Fruit fly (Drosophila melanogaster) whole organism, embryonic: ENCODE measurements around the gene Ak3.

Experiments used
- Adf1 ChIP-seq: fragments of 200-800 bp; sonication (Bioruptor generic); IDR thresholded peaks from 2 replicates; pipeline ENCODE4 v1.3.6; 2022; ENCODE audit warnings: missing biosample characterization, missing genetic modification characterization
- Awh ChIP-seq: fragments of 200-800 bp; sonication (Bioruptor generic); IDR thresholded peaks from 2 replicates; pipeline ENCODE4, ENCODE4 v1.3.6; 2022; ENCODE audit warnings: missing biosample characterization, missing genetic modification characterization
- B-H2 ChIP-seq: fragments of 200-800 bp; sonication (Bioruptor generic); optimal IDR thresholded peaks from 2 replicates; lab custom pipeline; 2018; ENCODE audit warnings: missing biosample characterization, mild to moderate bottlenecking, missing genetic modification characterization
- CG10274 ChIP-seq: fragments of 200-800 bp; sonication (Bioruptor generic); optimal IDR thresholded peaks from 3 replicates; lab custom pipeline; 2017; ENCODE audit warnings: missing biosample characterization, mild to moderate bottlenecking, missing genetic modification characterization
- CG11723 ChIP-seq: fragments of 200-800 bp; sonication (Bioruptor generic); optimal IDR thresholded peaks from 2 replicates; lab custom pipeline; 2017; ENCODE audit warnings: missing biosample characterization, mild to moderate bottlenecking, missing genetic modification characterization
- CG13123 ChIP-seq: fragments of 200-800 bp; sonication (Bioruptor generic); optimal IDR thresholded peaks from 2 replicates; lab custom pipeline; 2016; ENCODE audit warnings: missing biosample characterization, missing genetic modification characterization
- CG13424 ChIP-seq: fragments of 200-800 bp; sonication (Bioruptor generic); optimal IDR thresholded peaks from 2 replicates; lab custom pipeline; 2019; ENCODE audit warnings: missing biosample characterization, mild to moderate bottlenecking, missing genetic modification characterization, moderate library complexity
- CG16815 ChIP-seq: fragments of 200-800 bp; sonication (Bioruptor generic); optimal IDR thresholded peaks from 3 replicates; lab custom pipeline; 2017; ENCODE audit warnings: missing biosample characterization, mild to moderate bottlenecking, missing genetic modification characterization
- CG18599 ChIP-seq: fragments of 200-800 bp; sonication (Bioruptor generic); optimal IDR thresholded peaks from 3 replicates; lab custom pipeline; 2017; ENCODE audit warnings: missing biosample characterization, missing genetic modification characterization, mild to moderate bottlenecking, moderate library complexity, missing genetic modification reagents
- CG18764 ChIP-seq: fragments of 200-800 bp; sonication (Bioruptor generic); optimal IDR thresholded peaks from 3 replicates; lab custom pipeline; 2016; ENCODE audit warnings: missing biosample characterization, missing genetic modification characterization
- CG2199 ChIP-seq: fragments of 200-800 bp; sonication (Bioruptor generic); IDR thresholded peaks from 3 replicates; pipeline ENCODE4 v1.3.6; 2022; ENCODE audit warnings: missing biosample characterization, missing genetic modification characterization
- CG30431 ChIP-seq: fragments of 200-800 bp; sonication (Bioruptor generic); optimal IDR thresholded peaks from 2 replicates; lab custom pipeline; 2017; ENCODE audit warnings: missing biosample characterization, missing genetic modification characterization
- CG31365 ChIP-seq: fragments of 200-800 bp; sonication (Bioruptor generic); optimal IDR thresholded peaks from 2 replicates; lab custom pipeline; 2018; ENCODE audit warnings: missing biosample characterization, mild to moderate bottlenecking, missing genetic modification characterization
- CG33213 ChIP-seq: fragments of 200-800 bp; sonication (Bioruptor generic); optimal IDR thresholded peaks from 3 replicates; lab custom pipeline; 2016; ENCODE audit warnings: missing biosample characterization, missing genetic modification characterization
- CG3407 ChIP-seq: fragments of 200-800 bp; sonication (Bioruptor generic); optimal IDR thresholded peaks from 2 replicates; lab custom pipeline; 2018; ENCODE audit warnings: missing biosample characterization, mild to moderate bottlenecking, missing genetic modification characterization
- CG4404 ChIP-seq: fragments of 200-800 bp; sonication (Bioruptor generic); IDR thresholded peaks from 2 replicates; pipeline ENCODE4 v1.3.6; 2022; ENCODE audit warnings: missing biosample characterization, missing genetic modification characterization
- CG9797 ChIP-seq: fragments of 200-800 bp; sonication (Bioruptor generic); optimal IDR thresholded peaks from 3 replicates; lab custom pipeline; 2018; ENCODE audit warnings: missing biosample characterization, mild to moderate bottlenecking, missing genetic modification characterization
- Ets97D ChIP-seq: fragments of 200-800 bp; sonication (Bioruptor generic); optimal IDR thresholded peaks from 3 replicates; lab custom pipeline; 2016; ENCODE audit warnings: missing biosample characterization, missing genetic modification characterization
- Fer3 ChIP-seq: fragments of 200-800 bp; sonication (Bioruptor generic); optimal IDR thresholded peaks from 2 replicates; lab custom pipeline; 2018; ENCODE audit warnings: missing biosample characterization, mild to moderate bottlenecking, missing genetic modification characterization, moderate library complexity
- GATAe ChIP-seq: fragments of 200-800 bp; sonication (Bioruptor generic); conservative IDR thresholded peaks from 2 replicates; pipeline ENCODE4 v1.3.6; 2022; ENCODE audit warnings: missing biosample characterization, missing genetic modification characterization
- Hey ChIP-seq: fragments of 200-800 bp; sonication (Bioruptor generic); optimal IDR thresholded peaks from 3 replicates; lab custom pipeline; 2018; ENCODE audit warnings: missing biosample characterization, mild to moderate bottlenecking, missing genetic modification characterization
- Hsf ChIP-seq: fragments of 200-800 bp; sonication (Bioruptor generic); optimal IDR thresholded peaks from 3 replicates; lab custom pipeline; 2016; ENCODE audit warnings: missing biosample characterization, missing genetic modification characterization
- MBD-R2 ChIP-seq: fragments of 200-800 bp; sonication (Bioruptor generic); IDR thresholded peaks from 2 replicates; pipeline ENCODE4 v1.3.6; 2022; ENCODE audit warnings: missing biosample characterization, missing genetic modification characterization
- Oli ChIP-seq: fragments of 200-800 bp; sonication (Bioruptor generic); optimal IDR thresholded peaks from 2 replicates; lab custom pipeline; 2018; ENCODE audit warnings: missing biosample characterization, mild to moderate bottlenecking, missing genetic modification characterization, moderate library complexity
- aop ChIP-seq: fragments of 200-800 bp; sonication (Bioruptor generic); IDR thresholded peaks from 2 replicates; pipeline ENCODE4 v1.3.6; 2022; ENCODE audit warnings: missing biosample characterization, missing genetic modification characterization
- ato ChIP-seq: fragments of 200-800 bp; sonication (Bioruptor generic); IDR thresholded peaks from 2 replicates; pipeline ENCODE4 v1.3.6; 2022; ENCODE audit warnings: missing biosample characterization, missing genetic modification characterization; ENCODE audit not compliant: partially characterized antibody
- btn ChIP-seq: fragments of 200-800 bp; sonication (Bioruptor generic); optimal IDR thresholded peaks from 2 replicates; lab custom pipeline; 2016; ENCODE audit warnings: missing biosample characterization, missing genetic modification characterization
- croc ChIP-seq: fragments of 200-800 bp; sonication (Bioruptor generic); conservative IDR thresholded peaks from 3 replicates; pipeline ENCODE4 v1.3.6; 2022; ENCODE audit warnings: missing biosample characterization, missing genetic modification characterization
- crp ChIP-seq, 2 experiments: fragments of 200-800 bp; sonication (Bioruptor generic); optimal IDR thresholded peaks; 2 replicates in 1 of 2; 3 replicates in 1 of 2; lab custom pipeline; 2017; ENCODE audit warnings: missing biosample characterization in 2 of 2, missing genetic modification characterization in 2 of 2, mild to moderate bottlenecking in 1 of 2, moderate library complexity in 1 of 2
- emc ChIP-seq: fragments of 200-800 bp; sonication (Bioruptor generic); optimal IDR thresholded peaks from 2 replicates; lab custom pipeline; 2016; ENCODE audit warnings: missing biosample characterization, missing genetic modification characterization
- fd102C ChIP-seq: fragments of 200-800 bp; sonication (Bioruptor generic); optimal IDR thresholded peaks from 2 replicates; lab custom pipeline; 2018; ENCODE audit warnings: missing biosample characterization, mild to moderate bottlenecking, missing genetic modification characterization, moderate library complexity
- gem ChIP-seq: fragments of 200-800 bp; sonication (Bioruptor generic); optimal IDR thresholded peaks from 2 replicates; lab custom pipeline; 2019; ENCODE audit warnings: missing biosample characterization, mild to moderate bottlenecking, missing genetic modification characterization, moderate library complexity
- hkb ChIP-seq, 2 experiments: fragments of 200-800 bp in 1 of 2; fragments of >200 bp in 1 of 2; sonication (Bioruptor generic) in 1 of 2; IDR thresholded peaks in 1 of 2; optimal IDR thresholded peaks in 1 of 2; 2 replicates each; pipeline versions ENCODE4 v1.3.6 to Lab custom; 2017 to 2022; ENCODE audit warnings: missing biosample characterization in 1 of 2, missing genetic modification characterization in 1 of 2
- kah ChIP-seq: fragments of 200-800 bp; sonication (Bioruptor generic); optimal IDR thresholded peaks from 2 replicates; lab custom pipeline; 2018; ENCODE audit warnings: missing biosample characterization, mild to moderate bottlenecking, missing genetic modification characterization
- knrl ChIP-seq: fragments of 200-800 bp; sonication (Bioruptor generic); IDR thresholded peaks from 3 replicates; pipeline ENCODE4 v1.3.6; 2022; ENCODE audit warnings: missing biosample characterization, missing genetic modification characterization; ENCODE audit not compliant: partially characterized antibody
- lmd ChIP-seq: fragments of 200-800 bp; sonication (Bioruptor generic); IDR thresholded peaks from 2 replicates; pipeline ENCODE4 v1.3.6; 2022; ENCODE audit warnings: missing biosample characterization, missing genetic modification characterization
- oc ChIP-seq: fragments of 200-800 bp; sonication (Bioruptor generic); optimal IDR thresholded peaks from 2 replicates; lab custom pipeline; 2018; ENCODE audit warnings: missing biosample characterization, mild to moderate bottlenecking, missing genetic modification characterization, moderate library complexity
- pan ChIP-seq, 4 experiments: fragments of >200 bp in 3 of 4; fragments of 200-800 bp in 1 of 4; sonication (Bioruptor generic) in 1 of 4; optimal IDR thresholded peaks in 3 of 4; IDR thresholded peaks in 1 of 4; 2 replicates each; pipeline versions ENCODE4 v1.3.6 to Lab custom; 2017 to 2022; ENCODE audit warnings: missing biosample characterization in 2 of 4, missing genetic modification characterization in 2 of 4, mixed read lengths in 1 of 4
- peb ChIP-seq: fragments of 200-800 bp; sonication (Bioruptor generic); IDR thresholded peaks from 2 replicates; pipeline ENCODE4 v1.3.6; 2022; ENCODE audit warnings: missing biosample characterization, missing genetic modification characterization
- scrt ChIP-seq: fragments of 200-800 bp; sonication (Bioruptor generic); optimal IDR thresholded peaks from 2 replicates; lab custom pipeline; 2018; ENCODE audit warnings: missing biosample characterization, mild to moderate bottlenecking, missing genetic modification characterization, moderate library complexity
- sima ChIP-seq: fragments of 200-800 bp; sonication (Bioruptor generic); optimal IDR thresholded peaks from 2 replicates; lab custom pipeline; 2016; ENCODE audit warnings: missing biosample characterization, missing genetic modification characterization
- slou ChIP-seq: fragments of 200-800 bp; sonication (Bioruptor generic); optimal IDR thresholded peaks from 3 replicates; lab custom pipeline; 2016; ENCODE audit warnings: missing biosample characterization, missing genetic modification characterization
- sob ChIP-seq: fragments of 200-800 bp; sonication (Bioruptor generic); IDR thresholded peaks from 2 replicates; pipeline ENCODE4 v1.3.6; 2022; ENCODE audit warnings: missing biosample characterization, missing genetic modification characterization
- stc ChIP-seq: fragments of 200-800 bp; sonication (Bioruptor generic); IDR thresholded peaks from 2 replicates; pipeline ENCODE4 v1.3.6; 2022; ENCODE audit warnings: missing biosample characterization, missing genetic modification characterization
- toy ChIP-seq: fragments of 200-800 bp; sonication (Bioruptor generic); IDR thresholded peaks from 2 replicates; pipeline ENCODE4 v1.3.6; 2022; ENCODE audit warnings: missing biosample characterization, missing genetic modification characterization
- ttk ChIP-seq: fragments of 200-800 bp; sonication (Bioruptor generic); IDR thresholded peaks from 2 replicates; pipeline ENCODE4 v2.1.2; 2022; ENCODE audit warnings: missing biosample characterization, missing genetic modification characterization
- wdn ChIP-seq: fragments of 200-800 bp; sonication (Bioruptor generic); IDR thresholded peaks from 2 replicates; pipeline ENCODE4 v1.3.6; 2022; ENCODE audit warnings: missing biosample characterization, missing genetic modification characterization
- zen ChIP-seq: fragments of 200-800 bp; sonication (Bioruptor generic); optimal IDR thresholded peaks from 3 replicates; lab custom pipeline; 2018; ENCODE audit warnings: missing biosample characterization, mild to moderate bottlenecking, missing genetic modification characterization, moderate library complexity
- zfh2 ChIP-seq: fragments of 200-800 bp; sonication (Bioruptor generic); optimal IDR thresholded peaks from 2 replicates; lab custom pipeline; 2016; ENCODE audit warnings: missing biosample characterization, missing genetic modification characterization

Ak3 gene

dm6 chr3R:10849515-10849973 lies 39.8 kb downstream of the Ak3 start, which contains the start of gene CG42394 (continued):
- peak; percentile 92 for TF ChIP-seq croc (GFP tag; lab: Robert Waterston, UW)
- no peak for TF ChIP-seq hkb (optimal IDR thresholded peaks at IDR 0.05; lab: Kevin White, UChicago)
- peak; percentile 97 for TF ChIP-seq hkb (GFP tag; IDR thresholded peaks at IDR 0.05; lab: Robert Waterston, UW)
- TF ChIP-seq wdn (GFP tag; lab: Robert Waterston, UW), result peak; percentile 85
- TF ChIP-seq pan (optimal IDR thresholded peaks at IDR 0.05; lab: Kevin White, UChicago), result no peak
- TF ChIP-seq pan (GFP tag; optimal IDR thresholded peaks at IDR 0.05 in 1 of 2, IDR thresholded peaks at IDR 0.05 in 1 of 2), result peak in 1 of 2 experiments; percentile 93
- TF ChIP-seq B-H2 (GFP tag; lab: Kevin White, UChicago), result no peak
- TF ChIP-seq fd102C (GFP tag; lab: Kevin White, UChicago), result peak; percentile 63
- TF ChIP-seq CG2199 (GFP tag; lab: Robert Waterston, UW), result peak; percentile 88; the same call in 2 of the 3 replicates
- peak; percentile 51 for TF ChIP-seq CG33213
- no peak for TF ChIP-seq ato
- peak; percentile 98 for TF ChIP-seq gem (tag; lab: Kevin White, UChicago)
- peak; percentile 84 for TF ChIP-seq slou
- TF ChIP-seq CG11723, result peak; percentile 90
- TF ChIP-seq Hey (tag; lab: Kevin White, UChicago), result peak; percentile 30
- TF ChIP-seq Fer3 (tag; lab: Kevin White, UChicago), result peak; percentile 95
- TF ChIP-seq CG18764, result peak; percentile 92
- TF ChIP-seq Ets97D, result peak; percentile 40
- peak in 1 of 2 experiments; percentile 51 for TF ChIP-seq crp (GFP tag; optimal IDR thresholded peaks at IDR 0.05; lab: Kevin White, UChicago)
- TF ChIP-seq CG13123 (GFP tag; lab: Kevin White, UChicago), result peak; percentile 85
- TF ChIP-seq Adf1 (GFP tag; lab: Robert Waterston, UW), result peak; percentile 82
- no peak for TF ChIP-seq sima (GFP tag; lab: Kevin White, UChicago)
- TF ChIP-seq Awh (GFP tag; lab: Robert Waterston, UW), result peak; percentile 91
- peak; percentile 78 for TF ChIP-seq peb (GFP tag; lab: Robert Waterston, UW)
- TF ChIP-seq CG4404 (GFP tag; lab: Robert Waterston, UW), result peak; percentile 90
- TF ChIP-seq toy (GFP tag; lab: Robert Waterston, UW), result peak; percentile 87
- TF ChIP-seq Hsf (GFP tag; lab: Kevin White, UChicago), result peak; percentile 84
- peak; percentile 90 for TF ChIP-seq CG30431 (GFP tag; lab: Kevin White, UChicago)
- TF ChIP-seq CG16815 (GFP tag; lab: Kevin White, UChicago), result peak; percentile 89
- TF ChIP-seq emc, result peak; percentile 18
- peak; percentile 95 for TF ChIP-seq CG13424 (tag; lab: Kevin White, UChicago)
- peak; percentile 17 for TF ChIP-seq zfh2 (GFP tag; lab: Kevin White, UChicago)
- peak; percentile 72 for TF ChIP-seq aop (GFP tag; lab: Robert Waterston, UW)
- peak; percentile 95 for TF ChIP-seq Oli (tag; lab: Kevin White, UChicago)
- TF ChIP-seq kah (GFP tag; lab: Kevin White, UChicago), result peak; percentile 89
- peak; percentile 13; the same call in 1 of the 3 replicates for TF ChIP-seq knrl (GFP tag; lab: Robert Waterston, UW)
- TF ChIP-seq MBD-R2 (GFP tag; lab: Robert Waterston, UW), result peak; percentile 85
- TF ChIP-seq oc, result peak; percentile 92
- TF ChIP-seq CG10274 (GFP tag; lab: Kevin White, UChicago), result peak; percentile 78
- peak; percentile 91 for TF ChIP-seq CG3407 (GFP tag; lab: Kevin White, UChicago)
- TF ChIP-seq zen, result peak; percentile 97
- TF ChIP-seq ttk, result peak; percentile 88
- peak; percentile 8 for TF ChIP-seq btn
- TF ChIP-seq CG18599 (GFP tag; lab: Kevin White, UChicago), result peak; percentile 98
- peak; percentile 40 for TF ChIP-seq CG31365
- TF ChIP-seq CG9797, result peak; percentile 25
- TF ChIP-seq GATAe (GFP tag; lab: Robert Waterston, UW), result peak; percentile 71
- TF ChIP-seq lmd (GFP tag; lab: Robert Waterston, UW), result peak; percentile 93
- peak; percentile 90 for TF ChIP-seq scrt (GFP tag; lab: Kevin White, UChicago)
- TF ChIP-seq stc (GFP tag; lab: Robert Waterston, UW), result peak; percentile 95
- peak; percentile 95 for TF ChIP-seq sob (GFP tag; lab: Robert Waterston, UW)
